Worm (Caenorhabditis elegans): ENCODE results near the gene adal-1.

DNA sequence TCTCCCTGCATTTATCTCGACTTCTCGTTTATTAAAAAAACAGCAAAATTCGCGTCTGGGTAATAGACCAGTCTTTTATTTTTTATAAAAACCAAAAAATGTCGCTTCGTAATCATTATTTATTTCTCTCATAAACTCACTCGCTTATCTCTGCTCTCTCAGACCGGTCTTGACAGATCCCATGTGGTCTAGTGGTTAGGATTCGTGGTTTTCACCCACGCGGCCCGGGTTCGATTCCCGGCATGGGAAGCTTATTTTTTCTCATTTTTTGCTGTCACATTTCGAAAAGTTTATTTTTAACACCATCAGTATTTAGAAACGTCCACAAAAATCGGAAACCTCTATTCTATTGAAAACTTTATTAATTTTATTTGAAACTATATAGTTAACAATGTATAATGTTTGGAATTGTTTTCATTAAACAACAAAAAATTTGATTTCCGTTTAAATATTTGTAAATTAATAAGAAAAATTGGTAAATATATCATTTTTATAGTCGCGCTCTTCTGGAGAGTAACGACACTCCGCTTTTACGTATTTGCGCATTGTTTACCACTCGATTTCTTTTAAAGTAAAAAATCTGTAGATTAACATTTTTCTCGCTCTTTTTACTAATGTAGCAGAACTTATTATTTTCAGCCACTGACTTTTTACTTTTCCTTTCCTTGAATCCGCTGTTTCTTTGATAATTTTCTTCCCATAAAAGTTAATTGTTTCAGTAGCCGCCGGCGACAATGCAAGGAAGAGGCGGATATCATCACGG lies 4.8 kb upstream of the adal-1 start, which contains the start of gene hrpl-1:
- no peak for TF ChIP-seq zip-8 (tag; optimal IDR thresholded peaks at IDR 0.05)
- TF ChIP-seq unc-62 (GFP tag; optimal IDR thresholded peaks at IDR 0.05) = no peak
- TF ChIP-seq nhr-28 (tag; optimal IDR thresholded peaks at IDR 0.05) = no peak
- TF ChIP-seq nhr-12 (tag; optimal IDR thresholded peaks at IDR 0.05) = no peak
- TF ChIP-seq elt-1 (tag; optimal IDR thresholded peaks at IDR 0.05; ENCODE audit: borderline replicate concordance, insufficient read depth) = no peak
- TF ChIP-seq drap-1 (GFP tag; optimal IDR thresholded peaks at IDR 0.05) = no peak
- no peak for TF ChIP-seq unc-120 (tag; optimal IDR thresholded peaks at IDR 0.05; ENCODE audit: poor library complexity, severe bottlenecking)
- no peak for TF ChIP-seq ztf-11 (tag; optimal IDR thresholded peaks at IDR 0.05)
- TF ChIP-seq lsy-2 (tag; optimal IDR thresholded peaks at IDR 0.05) = peak; percentile 26

Measured in whole organism, mixed stage, embryonic.